Fruit fly (Drosophila melanogaster) whole organism: ENCODE measurements around the gene Cpr65Au.

ENCODE experiments used
- CG8478 ChIP-seq: fragments of >200 bp; optimal IDR thresholded peaks from 2 replicates; lab custom pipeline; 2018; ENCODE audit warnings: inconsistent platforms
- Dll ChIP-seq: fragments of >200 bp; optimal IDR thresholded peaks from 2 replicates; lab custom pipeline; 2017
- EcR ChIP-seq, 2 experiments: fragments of >200 bp; optimal IDR thresholded peaks; 2 replicates each; lab custom pipeline; 2017; ENCODE audit warnings: missing biosample characterization in 2 of 2, missing genetic modification characterization in 2 of 2, missing genetic modification reagents in 2 of 2
- pan ChIP-seq: fragments of >200 bp; optimal IDR thresholded peaks from 2 replicates; lab custom pipeline; 2017
- psq ChIP-seq: fragments of >200 bp; optimal IDR thresholded peaks from 2 replicates; lab custom pipeline; 2017
- usp ChIP-seq: fragments of >200 bp; optimal IDR thresholded peaks from 2 replicates; lab custom pipeline; 2017; ENCODE audit warnings: missing biosample characterization, missing genetic modification characterization, mixed read lengths

Cpr65Au gene

dm6 chr3L:6108264-6109060 is 23.4 kb downstream of the Cpr65Au start:
- TF ChIP-seq CG8478 (no peak), usp (GFP tag; lab: Kevin White, UChicago) (no peak), pan (lab: Kevin White, UChicago) (no peak), Dll (lab: Kevin White, UChicago) (no peak), psq (lab: Kevin White, UChicago) (no peak), EcR (GFP tag; optimal IDR thresholded peaks at IDR 0.05; lab: Kevin White, UChicago) (no peak)

- TF ChIP-seq usp (GFP tag; lab: Kevin White, UChicago) (no peak), psq (lab: Kevin White, UChicago) (no peak), pan (lab: Kevin White, UChicago) (no peak), CG8478 (no peak), Dll (lab: Kevin White, UChicago) (no peak), EcR (GFP tag; optimal IDR thresholded peaks at IDR 0.05; lab: Kevin White, UChicago) (no peak)
These were observed 25.2 kb downstream of the Cpr65Au start for dm6 chr3L:6106717-6107116.

- TF ChIP-seq usp (GFP tag; lab: Kevin White, UChicago) (no peak), CG8478 (no peak), psq (lab: Kevin White, UChicago) (no peak), pan (lab: Kevin White, UChicago) (no peak), Dll (lab: Kevin White, UChicago) (no peak), EcR (GFP tag; optimal IDR thresholded peaks at IDR 0.05; lab: Kevin White, UChicago) (no peak)
These were observed 26.5 kb downstream of the Cpr65Au start for dm6 chr3L:6105435-6105834.

dm6 chr3L:6104551-6104950 is 27.4 kb downstream of the Cpr65Au start:
- no peak for TF ChIP-seq psq (lab: Kevin White, UChicago)
- no peak for TF ChIP-seq EcR (GFP tag; optimal IDR thresholded peaks at IDR 0.05; lab: Kevin White, UChicago)
- TF ChIP-seq CG8478: no peak
- no peak for TF ChIP-seq usp (GFP tag; lab: Kevin White, UChicago)
- TF ChIP-seq Dll (lab: Kevin White, UChicago): no peak

dm6 chr3L:6103658-6104057 is 28.3 kb downstream of the Cpr65Au start:
- TF ChIP-seq Dll (lab: Kevin White, UChicago) (no peak), usp (GFP tag; lab: Kevin White, UChicago) (no peak), psq (lab: Kevin White, UChicago) (no peak), pan (lab: Kevin White, UChicago) (no peak), EcR (GFP tag; optimal IDR thresholded peaks at IDR 0.05; lab: Kevin White, UChicago) (no peak), CG8478 (no peak)

- no peak for TF ChIP-seq Dll (lab: Kevin White, UChicago)
- TF ChIP-seq pan (lab: Kevin White, UChicago): no peak
- no peak for TF ChIP-seq EcR (GFP tag; optimal IDR thresholded peaks at IDR 0.05; lab: Kevin White, UChicago)
- TF ChIP-seq psq (lab: Kevin White, UChicago): no peak
- TF ChIP-seq usp (GFP tag; lab: Kevin White, UChicago): no peak
- no peak for TF ChIP-seq CG8478
These were observed 34.6 kb downstream of the Cpr65Au start, which contains the start of gene Ets65A for dm6 chr3L:6097270-6097669. Ets65A (plus strand) TSS chr3L:6097617.

dm6 chr3L:6094697-6095096 is 37.2 kb downstream of the Cpr65Au start, which contains the start of the genes CG10467 and loj:
CG10467 (minus strand) TSS chr3L:6094747.
loj (plus strand) TSS chr3L:6094987.
- TF ChIP-seq CG8478 (no peak), EcR (GFP tag; optimal IDR thresholded peaks at IDR 0.05; lab: Kevin White, UChicago) (no peak), usp (GFP tag; lab: Kevin White, UChicago) (no peak), pan (lab: Kevin White, UChicago) (no peak), psq (lab: Kevin White, UChicago) (no peak), Dll (lab: Kevin White, UChicago) (no peak)

- no peak for TF ChIP-seq pan (lab: Kevin White, UChicago)
- no peak for TF ChIP-seq CG8478
- TF ChIP-seq usp (GFP tag; lab: Kevin White, UChicago): no peak
- no peak for TF ChIP-seq psq (lab: Kevin White, UChicago)
- TF ChIP-seq Dll (lab: Kevin White, UChicago): no peak
- no peak for TF ChIP-seq EcR (GFP tag; optimal IDR thresholded peaks at IDR 0.05; lab: Kevin White, UChicago)
These were observed 38.7 kb downstream of the Cpr65Au start, which contains the start of gene CG10469 for dm6 chr3L:6093213-6093612. CG10469 (minus strand) TSS chr3L:6093313.

dm6 chr3L:6085988-6086387 is 45.9 kb downstream of the Cpr65Au start:
- TF ChIP-seq CG8478 (no peak), psq (lab: Kevin White, UChicago) (no peak), EcR (GFP tag; optimal IDR thresholded peaks at IDR 0.05; lab: Kevin White, UChicago) (no peak), pan (lab: Kevin White, UChicago) (no peak), Dll (lab: Kevin White, UChicago) (no peak), usp (GFP tag; lab: Kevin White, UChicago) (no peak)

- no peak for TF ChIP-seq Dll (lab: Kevin White, UChicago)
- TF ChIP-seq psq (lab: Kevin White, UChicago): no peak
- TF ChIP-seq pan (lab: Kevin White, UChicago): no peak
- no peak for TF ChIP-seq EcR (GFP tag; optimal IDR thresholded peaks at IDR 0.05; lab: Kevin White, UChicago)
- TF ChIP-seq usp (GFP tag; lab: Kevin White, UChicago): no peak
- no peak for TF ChIP-seq CG8478
These were observed 46.8 kb downstream of the Cpr65Au start for dm6 chr3L:6085157-6085556.

dm6 chr3L:6084446-6084845 is 47.5 kb downstream of the Cpr65Au start:
- TF ChIP-seq EcR (GFP tag; optimal IDR thresholded peaks at IDR 0.05; lab: Kevin White, UChicago) (no peak), Dll (lab: Kevin White, UChicago) (no peak), CG8478 (no peak), usp (GFP tag; lab: Kevin White, UChicago) (no peak), psq (lab: Kevin White, UChicago) (no peak), pan (lab: Kevin White, UChicago) (no peak)
